Fruit fly (Drosophila melanogaster) whole organism, prepupa: ENCODE measurements around the gene Cul5.

Experiments used
- Blimp-1 ChIP-seq: fragments of 200-800 bp; sonication (Bioruptor generic); optimal IDR thresholded peaks from 3 replicates; lab custom pipeline; 2017; ENCODE audit warnings: missing biosample characterization, missing genetic modification characterization, mild to moderate bottlenecking, moderate library complexity, missing genetic modification reagents
- CG10669 ChIP-seq: fragments of 200-800 bp; sonication (Bioruptor generic); optimal IDR thresholded peaks from 3 replicates; lab custom pipeline; 2018; ENCODE audit warnings: missing biosample characterization, mild to moderate bottlenecking, missing genetic modification characterization, moderate library complexity
- CG11294 ChIP-seq: fragments of 200-800 bp; sonication (Bioruptor generic); IDR thresholded peaks from 2 replicates; pipeline ENCODE4 v1.3.6; 2022; ENCODE audit warnings: missing biosample characterization, missing genetic modification characterization
- CG11902 ChIP-seq: fragments of 200-800 bp; sonication (Bioruptor generic); optimal IDR thresholded peaks from 3 replicates; lab custom pipeline; 2016; ENCODE audit warnings: missing biosample characterization, missing genetic modification characterization
- CG16779 ChIP-seq: fragments of 200-800 bp; sonication (Bioruptor generic); optimal IDR thresholded peaks from 3 replicates; lab custom pipeline; 2017; ENCODE audit warnings: missing biosample characterization, mild to moderate bottlenecking, missing genetic modification characterization
- CG3032 ChIP-seq: fragments of 200-800 bp; optimal IDR thresholded peaks from 2 replicates; lab custom pipeline; 2019; ENCODE audit warnings: missing biosample characterization, mild to moderate bottlenecking, missing genetic modification characterization, moderate library complexity
- CG31627 ChIP-seq: fragments of 200-800 bp; sonication (Bioruptor generic); optimal IDR thresholded peaks from 3 replicates; lab custom pipeline; 2016; ENCODE audit warnings: missing biosample characterization, missing genetic modification characterization
- CG32006 ChIP-seq: fragments of 200-800 bp; sonication (Bioruptor generic); optimal IDR thresholded peaks from 3 replicates; lab custom pipeline; 2017; ENCODE audit warnings: missing biosample characterization, mild to moderate bottlenecking, missing genetic modification characterization
- CG3919 ChIP-seq: fragments of 200-800 bp; sonication (Bioruptor generic); optimal IDR thresholded peaks from 3 replicates; lab custom pipeline; 2016; ENCODE audit warnings: missing biosample characterization, missing genetic modification characterization
- CG4318 ChIP-seq: fragments of 200-800 bp; sonication (Bioruptor generic); optimal IDR thresholded peaks from 3 replicates; lab custom pipeline; 2017; ENCODE audit warnings: missing biosample characterization, mild to moderate bottlenecking, missing genetic modification characterization
- CG6163 ChIP-seq: fragments of 200-800 bp; sonication (Bioruptor generic); IDR thresholded peaks from 3 replicates; pipeline ENCODE4 v1.3.6; 2022; ENCODE audit warnings: missing biosample characterization, missing genetic modification characterization
- CG6276 ChIP-seq: fragments of 200-800 bp; sonication (Bioruptor generic); optimal IDR thresholded peaks from 2 replicates; lab custom pipeline; 2017; ENCODE audit warnings: missing biosample characterization, mild to moderate bottlenecking, missing genetic modification characterization
- CG6792 ChIP-seq: fragments of 200-800 bp; sonication (Bioruptor generic); optimal IDR thresholded peaks from 3 replicates; lab custom pipeline; 2016; ENCODE audit warnings: missing biosample characterization, missing genetic modification characterization
- CG6808 ChIP-seq: fragments of 200-800 bp; sonication (Bioruptor generic); optimal IDR thresholded peaks from 3 replicates; lab custom pipeline; 2017; ENCODE audit warnings: missing biosample characterization, missing genetic modification characterization, mild to moderate bottlenecking, moderate library complexity, missing genetic modification reagents
- CG6854 ChIP-seq: fragments of 200-800 bp; sonication (Bioruptor generic); optimal IDR thresholded peaks from 2 replicates; lab custom pipeline; 2017; ENCODE audit warnings: missing biosample characterization, mild to moderate bottlenecking, missing genetic modification characterization
- CG7368 ChIP-seq: fragments of 200-800 bp; sonication (Bioruptor generic); optimal IDR thresholded peaks from 3 replicates; lab custom pipeline; 2016; ENCODE audit warnings: missing biosample characterization, missing genetic modification characterization
- CG8119 ChIP-seq: fragments of 200-800 bp; sonication (Bioruptor generic); IDR thresholded peaks from 3 replicates; pipeline ENCODE4 v1.3.6; 2022; ENCODE audit warnings: missing biosample characterization, missing genetic modification characterization
- CG8632 ChIP-seq: fragments of 200-800 bp; sonication (Bioruptor generic); optimal IDR thresholded peaks from 3 replicates; lab custom pipeline; 2016; ENCODE audit warnings: missing biosample characterization, missing genetic modification characterization
- CG9139 ChIP-seq: fragments of 200-800 bp; sonication (Bioruptor generic); optimal IDR thresholded peaks from 3 replicates; lab custom pipeline; 2017; ENCODE audit warnings: missing biosample characterization, mild to moderate bottlenecking, missing genetic modification characterization
- Eip78C ChIP-seq: fragments of 200-800 bp; sonication (Bioruptor generic); peaks from one replicate; lab custom pipeline; 2016; ENCODE audit warnings: missing biosample characterization, missing genetic modification characterization
- Eip93F ChIP-seq: fragments of 200-800 bp; sonication (Bioruptor generic); optimal IDR thresholded peaks from 2 replicates; lab custom pipeline; 2016; ENCODE audit warnings: missing biosample characterization, mild to moderate bottlenecking, missing genetic modification characterization
- Ets96B ChIP-seq: fragments of 200-800 bp; optimal IDR thresholded peaks from 2 replicates; lab custom pipeline; 2019; ENCODE audit warnings: missing biosample characterization, mild to moderate bottlenecking, missing genetic modification characterization, moderate library complexity
- Gug ChIP-seq: fragments of 200-800 bp; sonication (Bioruptor generic); IDR thresholded peaks from 2 replicates; pipeline ENCODE4 v1.3.6; 2022; ENCODE audit warnings: missing biosample characterization, missing genetic modification characterization
- Hr38 ChIP-seq: sonication (Bioruptor generic); optimal IDR thresholded peaks from 2 replicates; lab custom pipeline; 2016; ENCODE audit warnings: missing biosample characterization, missing genetic modification characterization
- Hr39 ChIP-seq: fragments of 200-800 bp; sonication (Bioruptor generic); optimal IDR thresholded peaks from 2 replicates; lab custom pipeline; 2016; ENCODE audit warnings: missing biosample characterization, missing genetic modification characterization
- Lpt ChIP-seq: fragments of 200-800 bp; sonication (Bioruptor generic); optimal IDR thresholded peaks from 3 replicates; lab custom pipeline; 2016; ENCODE audit warnings: missing biosample characterization, missing genetic modification characterization
- Met ChIP-seq: fragments of 200-800 bp; sonication (Bioruptor generic); optimal IDR thresholded peaks from 3 replicates; lab custom pipeline; 2016; ENCODE audit warnings: missing biosample characterization, missing genetic modification characterization
- Smox ChIP-seq: fragments of 200-800 bp; sonication (Bioruptor generic); optimal IDR thresholded peaks from 3 replicates; lab custom pipeline; 2016; ENCODE audit warnings: missing biosample characterization, missing genetic modification characterization
- Sox102F ChIP-seq: fragments of 200-800 bp; sonication (Bioruptor generic); optimal IDR thresholded peaks from 2 replicates; lab custom pipeline; 2016; ENCODE audit warnings: missing biosample characterization, mild to moderate bottlenecking, missing genetic modification characterization
- Sox14 ChIP-seq: fragments of 200-800 bp; sonication (Bioruptor generic); optimal IDR thresholded peaks from 3 replicates; lab custom pipeline; 2016; ENCODE audit warnings: missing biosample characterization, missing genetic modification characterization
- Sox15 ChIP-seq: fragments of 200-800 bp; sonication (Bioruptor generic); optimal IDR thresholded peaks from 3 replicates; lab custom pipeline; 2016; ENCODE audit warnings: missing biosample characterization, missing genetic modification characterization
- dac ChIP-seq: fragments of 200-800 bp; sonication (Bioruptor generic); optimal IDR thresholded peaks from 2 replicates; lab custom pipeline; 2017; ENCODE audit warnings: missing biosample characterization, mild to moderate bottlenecking, missing genetic modification characterization
- dsx ChIP-seq: fragments of 200-800 bp; optimal IDR thresholded peaks from 3 replicates; lab custom pipeline; 2019; ENCODE audit warnings: missing biosample characterization, mild to moderate bottlenecking, missing genetic modification characterization, moderate library complexity; ENCODE audit not compliant: poor library complexity, severe bottlenecking
- eg ChIP-seq: fragments of 200-800 bp; sonication (Bioruptor generic); IDR thresholded peaks from 3 replicates; pipeline ENCODE4 v1.3.6; 2022; ENCODE audit warnings: missing biosample characterization, missing genetic modification characterization
- esn ChIP-seq: fragments of 200-800 bp; sonication (Bioruptor generic); optimal IDR thresholded peaks from 2 replicates; lab custom pipeline; 2016; ENCODE audit warnings: missing biosample characterization, mild to moderate bottlenecking, missing genetic modification characterization, moderate library complexity
- fd85E ChIP-seq: fragments of 200-800 bp; sonication (Bioruptor generic); optimal IDR thresholded peaks from 3 replicates; lab custom pipeline; 2016; ENCODE audit warnings: missing biosample characterization, missing genetic modification characterization
- fkh ChIP-seq: fragments of 200-800 bp; sonication (Bioruptor generic); optimal IDR thresholded peaks from 3 replicates; lab custom pipeline; 2017; ENCODE audit warnings: missing biosample characterization, mild to moderate bottlenecking, missing genetic modification characterization, moderate library complexity
- pdm3 ChIP-seq: fragments of 200-800 bp; sonication (Bioruptor generic); optimal IDR thresholded peaks from 3 replicates; lab custom pipeline; 2016; ENCODE audit warnings: missing biosample characterization, missing genetic modification characterization
- salr ChIP-seq, 2 experiments: fragments of 200-800 bp; sonication (Bioruptor generic); optimal IDR thresholded peaks; 3 replicates each; lab custom pipeline; 2016 to 2018; ENCODE audit warnings: missing biosample characterization in 2 of 2, missing genetic modification characterization in 2 of 2, mild to moderate bottlenecking in 1 of 2
- spab ChIP-seq: fragments of 200-800 bp; sonication (Bioruptor generic); optimal IDR thresholded peaks from 2 replicates; lab custom pipeline; 2017; ENCODE audit warnings: missing biosample characterization, mild to moderate bottlenecking, missing genetic modification characterization, missing genetic modification reagents
- ss ChIP-seq, 2 experiments: fragments of 200-800 bp; sonication (Bioruptor generic); optimal IDR thresholded peaks; 2 replicates in 1 of 2; 3 replicates in 1 of 2; lab custom pipeline; 2017 to 2018; ENCODE audit warnings: mild to moderate bottlenecking in 2 of 2, missing biosample characterization in 2 of 2, missing genetic modification characterization in 2 of 2, moderate library complexity in 1 of 2
- svp ChIP-seq: fragments of 200-800 bp; sonication (Bioruptor generic); peaks from one replicate; lab custom pipeline; 2016; ENCODE audit warnings: missing biosample characterization, missing genetic modification characterization
- vri ChIP-seq: fragments of 200-800 bp; sonication (Bioruptor generic); optimal IDR thresholded peaks from 3 replicates; lab custom pipeline; 2016; ENCODE audit warnings: missing biosample characterization, mild to moderate bottlenecking, missing genetic modification characterization

Gene Cul5

DNA sequence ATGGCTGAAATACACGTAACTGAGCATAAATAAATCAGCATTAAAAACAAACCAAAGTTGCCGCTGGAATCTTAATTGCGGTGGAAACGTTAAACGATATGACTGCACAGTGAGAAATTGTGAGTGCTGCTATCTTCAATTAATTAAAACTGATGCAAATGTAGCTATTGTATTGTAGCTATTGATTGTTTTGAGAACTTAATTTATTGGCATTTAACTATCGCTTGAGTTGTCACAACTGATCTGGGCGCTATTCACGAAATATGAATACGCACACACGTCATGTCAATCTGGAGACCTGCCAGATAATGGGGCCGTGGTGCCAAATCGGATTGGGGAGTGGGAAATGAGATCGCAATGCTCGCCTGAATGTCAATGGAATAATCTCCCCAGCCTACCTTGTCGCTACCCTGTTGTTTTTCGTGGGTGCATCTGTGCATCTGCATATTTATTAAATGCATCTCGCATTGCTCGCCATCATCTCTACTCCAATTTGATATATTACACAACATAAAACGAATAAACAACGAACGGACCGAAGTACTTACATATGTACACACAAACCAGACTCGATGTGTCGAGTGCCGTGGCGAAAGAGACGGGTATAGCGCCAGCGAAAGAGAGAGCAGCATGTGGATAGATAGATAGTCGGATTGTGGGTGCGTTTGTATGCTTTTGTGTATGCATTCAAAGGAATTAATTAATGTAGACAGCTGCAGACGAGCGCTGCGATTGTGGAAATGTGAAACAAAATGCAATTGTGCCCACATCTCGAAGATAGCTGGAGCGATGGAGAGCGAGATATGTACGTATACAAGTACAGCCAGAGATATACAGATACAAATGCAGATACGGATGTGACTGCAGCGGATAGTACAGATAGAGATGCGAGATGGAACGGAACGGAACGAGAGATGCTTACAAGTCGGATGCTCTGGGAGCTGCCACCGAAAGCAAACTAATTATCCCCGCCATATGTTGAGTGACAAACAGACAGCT lies 21.0 kb upstream of the Cul5 start (continued):
- TF ChIP-seq CG10669 (GFP tag; lab: Kevin White, UChicago) (peak; percentile 47), CG11294 (GFP tag; lab: Robert Waterston, UW) (no peak), spab (GFP tag; lab: Kevin White, UChicago) (peak; percentile 31), CG9139 (GFP tag; lab: Kevin White, UChicago) (no peak), CG31627 (GFP tag; lab: Kevin White, UChicago) (peak; percentile 34), Eip78C (GFP tag; lab: Kevin White, UChicago) (peak; percentile 70), CG6163 (GFP tag; lab: Robert Waterston, UW) (peak; percentile 11; the same call in 1 of the 3 replicates), Lpt (peak; percentile 9), ss (GFP tag; optimal IDR thresholded peaks at IDR 0.05; lab: Kevin White, UChicago) (peak in 1 of 2 experiments; percentile 7), CG6854 (GFP tag; lab: Kevin White, UChicago) (no peak), esn (GFP tag; lab: Kevin White, UChicago) (peak; percentile 55), dsx (GFP tag; lab: Kevin White, UChicago) (no peak), Gug (no peak), Sox102F (GFP tag; lab: Kevin White, UChicago) (peak; percentile 8), CG6276 (GFP tag; lab: Kevin White, UChicago) (no peak), Smox (GFP tag; lab: Kevin White, UChicago) (peak; percentile 50), Blimp-1 (GFP tag; lab: Kevin White, UChicago) (no peak), CG4318 (GFP tag; lab: Kevin White, UChicago) (no peak), fd85E (GFP tag; lab: Kevin White, UChicago) (no peak), Sox15 (GFP tag; lab: Kevin White, UChicago) (no peak)
- TF ChIP-seq, all 60 proteins: peak for 37

DNA sequence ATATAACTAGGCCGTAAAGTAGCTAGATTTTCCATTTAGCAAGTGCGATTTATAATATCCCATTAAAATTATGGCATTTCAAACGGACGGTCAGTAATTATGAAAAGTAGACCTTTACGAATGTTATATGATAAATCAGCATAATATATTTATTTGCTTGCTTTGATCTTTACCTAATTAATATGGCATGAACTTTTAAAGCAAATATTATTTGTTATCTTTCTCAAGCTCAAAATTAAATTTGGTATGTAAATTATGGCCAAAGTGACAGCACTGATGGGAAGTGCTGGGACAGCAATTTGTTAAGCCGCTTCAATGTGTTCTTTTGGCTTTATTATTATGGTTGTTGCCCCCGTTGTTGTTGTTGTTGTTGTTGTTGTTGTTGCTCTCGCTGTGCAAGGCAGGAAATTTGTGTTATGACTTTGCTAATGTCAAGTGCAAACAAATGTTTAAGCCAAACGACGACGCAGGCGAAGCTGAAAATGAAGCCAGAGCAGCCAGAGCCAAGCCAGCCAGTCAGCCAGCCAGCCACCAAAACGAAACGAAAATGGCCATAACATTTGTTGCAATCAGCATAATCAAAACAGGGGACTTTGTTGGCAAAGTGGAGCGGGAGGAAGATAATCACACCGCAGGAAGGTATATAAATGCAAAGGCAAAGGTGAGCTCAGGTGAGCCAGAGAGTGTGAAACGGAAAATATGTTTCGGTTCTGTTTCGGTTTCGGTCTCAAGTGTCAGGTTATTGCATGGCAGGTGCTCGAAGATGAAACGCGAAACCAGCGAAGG lies 19.9 kb upstream of the Cul5 start:
- TF ChIP-seq CG6808 (GFP tag; lab: Kevin White, UChicago) (no peak), dac (no peak), pdm3 (GFP tag; lab: Kevin White, UChicago) (no peak), CG31627 (GFP tag; lab: Kevin White, UChicago) (no peak), CG3919 (GFP tag; lab: Kevin White, UChicago) (no peak), Met (no peak), CG8119 (no peak), CG6792 (no peak), CG8632 (GFP tag; lab: Kevin White, UChicago) (no peak), Sox14 (GFP tag; lab: Kevin White, UChicago) (peak; percentile 2), Hr39 (no peak), Sox15 (GFP tag; lab: Kevin White, UChicago) (no peak), Eip93F (no peak), Gug (no peak), CG32006 (GFP tag; lab: Kevin White, UChicago) (peak; percentile 7), spab (GFP tag; lab: Kevin White, UChicago) (no peak), CG4318 (GFP tag; lab: Kevin White, UChicago) (no peak), CG7368 (GFP tag; lab: Kevin White, UChicago) (no peak), CG11902 (GFP tag; lab: Kevin White, UChicago) (no peak), Hr38 (GFP tag; lab: Kevin White, UChicago) (no peak), salr (GFP tag; optimal IDR thresholded peaks at IDR 0.05; lab: Kevin White, UChicago) (no peak), vri (GFP tag; lab: Kevin White, UChicago) (no peak), eg (no peak), CG16779 (tag; lab: Kevin White, UChicago) (no peak), CG3032 (tag; lab: Kevin White, UChicago) (no peak), Blimp-1 (GFP tag; lab: Kevin White, UChicago) (no peak), fd85E (GFP tag; lab: Kevin White, UChicago) (no peak), CG10669 (GFP tag; lab: Kevin White, UChicago) (no peak), svp (peak; percentile 55), Lpt (no peak), Eip78C (GFP tag; lab: Kevin White, UChicago) (peak; percentile 57), Ets96B (tag; lab: Kevin White, UChicago) (peak; percentile 9), fkh (GFP tag; lab: Kevin White, UChicago) (peak; percentile 30)
